Worm (Caenorhabditis elegans) whole organism, L2 larva: Measurements from ENCODE around the gene F58E2.5.

Experiments used
- C34F6.9 ChIP-seq: fragments of 150-350 bp; optimal IDR thresholded peaks from 2 replicates; lab custom pipeline; 2014; ENCODE audit warnings: missing biosample characterization, missing genetic modification characterization
- F13H6.1 ChIP-seq: sonication (generic microtip); optimal IDR thresholded peaks from 2 replicates; lab custom pipeline; 2016; ENCODE audit warnings: missing genetic modification characterization, missing compliant biosample characterization
- R02D3.7 ChIP-seq: fragments of 150-350 bp; optimal IDR thresholded peaks from 2 replicates; lab custom pipeline; 2014; ENCODE audit warnings: missing biosample characterization, missing genetic modification characterization
- ZK546.5 ChIP-seq: sonication (generic microtip); optimal IDR thresholded peaks from 2 replicates; lab custom pipeline; 2017; ENCODE audit warnings: missing biosample characterization, missing genetic modification characterization
- alr-1 ChIP-seq: fragments of 150-350 bp; optimal IDR thresholded peaks from 2 replicates; lab custom pipeline; 2014; ENCODE audit warnings: missing biosample characterization, missing genetic modification characterization
- aly-2 ChIP-seq: fragments of 150-350 bp; optimal IDR thresholded peaks from 2 replicates; lab custom pipeline; 2014; ENCODE audit warnings: missing biosample characterization, missing genetic modification characterization
- ama-1 ChIP-seq: fragments of 150-350 bp; optimal IDR thresholded peaks from 2 replicates; lab custom pipeline; 2018; ENCODE audit warnings: inconsistent platforms
- blmp-1 ChIP-seq: sonication (generic microtip); optimal IDR thresholded peaks from 2 replicates; lab custom pipeline; 2017; ENCODE audit warnings: missing genetic modification characterization, mild to moderate bottlenecking, missing compliant biosample characterization, antibody characterized with exemption, moderate library complexity; ENCODE audit not compliant: insufficient read depth
- ceh-82 ChIP-seq: fragments of 150-350 bp; optimal IDR thresholded peaks from 2 replicates; lab custom pipeline; 2014; ENCODE audit warnings: missing biosample characterization, missing genetic modification characterization
- crh-2 ChIP-seq: sonication (generic microtip); optimal IDR thresholded peaks from 2 replicates; lab custom pipeline; 2017; ENCODE audit warnings: missing biosample characterization, missing genetic modification characterization
- elt-3 ChIP-seq: sonication (generic microtip); optimal IDR thresholded peaks from 2 replicates; lab custom pipeline; 2017; ENCODE audit warnings: missing biosample characterization, missing genetic modification characterization
- fos-1 ChIP-seq: fragments of 150-350 bp; optimal IDR thresholded peaks from 2 replicates; lab custom pipeline; 2014; ENCODE audit warnings: missing biosample characterization, missing genetic modification characterization
- gmeb-1 ChIP-seq: fragments of 150-350 bp; optimal IDR thresholded peaks from 2 replicates; lab custom pipeline; 2014; ENCODE audit warnings: missing biosample characterization, missing genetic modification characterization
- lin-11 ChIP-seq: fragments of 150-350 bp; sonication (generic microtip); optimal IDR thresholded peaks from 2 replicates; lab custom pipeline; 2014; ENCODE audit warnings: missing biosample characterization, missing genetic modification characterization, inconsistent platforms, mixed read lengths
- lin-13 ChIP-seq: fragments of 150-350 bp; optimal IDR thresholded peaks from 2 replicates; lab custom pipeline; 2014; ENCODE audit warnings: missing biosample characterization, missing genetic modification reagents, missing genetic modification characterization
- lin-39 ChIP-seq: fragments of 150-350 bp; optimal IDR thresholded peaks from 2 replicates; lab custom pipeline; 2014; ENCODE audit warnings: missing biosample characterization, missing genetic modification reagents, missing genetic modification characterization
- lsy-2 ChIP-seq, 2 experiments: fragments of 150-350 bp in 1 of 2; sonication (generic microtip) in 1 of 2; optimal IDR thresholded peaks; 2 replicates each; lab custom pipeline; 2014 to 2017; ENCODE audit warnings: missing biosample characterization in 2 of 2, missing genetic modification characterization in 2 of 2
- mab-5 ChIP-seq: fragments of 150-350 bp; optimal IDR thresholded peaks from 2 replicates; lab custom pipeline; 2014; ENCODE audit warnings: missing biosample characterization, missing genetic modification characterization
- mbf-1 ChIP-seq: sonication (generic microtip); optimal IDR thresholded peaks from 2 replicates; lab custom pipeline; 2017; ENCODE audit warnings: missing biosample characterization, missing genetic modification characterization
- nhr-10 ChIP-seq: sonication (generic microtip); optimal IDR thresholded peaks from 2 replicates; lab custom pipeline; 2017; ENCODE audit warnings: missing biosample characterization, missing genetic modification characterization
- nhr-11 ChIP-seq: fragments of 150-350 bp; optimal IDR thresholded peaks from 2 replicates; lab custom pipeline; 2014; ENCODE audit warnings: missing biosample characterization, missing genetic modification characterization
- nhr-129 ChIP-seq: fragments of 150-350 bp; optimal IDR thresholded peaks from 2 replicates; lab custom pipeline; 2014; ENCODE audit warnings: missing biosample characterization, missing genetic modification characterization
- nhr-23 ChIP-seq: fragments of 150-350 bp; optimal IDR thresholded peaks from 2 replicates; lab custom pipeline; 2014; ENCODE audit warnings: missing biosample characterization, missing genetic modification reagents, missing genetic modification characterization
- nhr-237 ChIP-seq: fragments of 150-350 bp; optimal IDR thresholded peaks from 2 replicates; lab custom pipeline; 2014; ENCODE audit warnings: missing biosample characterization, missing genetic modification characterization
- nhr-6 ChIP-seq: fragments of 150-350 bp; optimal IDR thresholded peaks from 2 replicates; lab custom pipeline; 2014; ENCODE audit warnings: missing biosample characterization, missing genetic modification characterization
- nhr-77 ChIP-seq: fragments of 150-350 bp; optimal IDR thresholded peaks from 2 replicates; lab custom pipeline; 2014; ENCODE audit warnings: missing biosample characterization, missing genetic modification characterization
- peb-1 ChIP-seq: fragments of 150-350 bp; optimal IDR thresholded peaks from 2 replicates; lab custom pipeline; 2014; ENCODE audit warnings: missing biosample characterization, missing genetic modification characterization
- skn-1 ChIP-seq: sonication (generic microtip); optimal IDR thresholded peaks from 2 replicates; lab custom pipeline; 2017; ENCODE audit warnings: missing biosample characterization, missing genetic modification characterization
- sma-9 ChIP-seq, 2 experiments: fragments of 150-350 bp in 1 of 2; sonication (generic microtip) in 1 of 2; optimal IDR thresholded peaks; 2 replicates each; lab custom pipeline; 2014 to 2016; ENCODE audit warnings: missing genetic modification characterization in 2 of 2, mild to moderate bottlenecking in 1 of 2, missing biosample characterization in 1 of 2, missing compliant biosample characterization in 1 of 2, missing genetic modification reagents in 1 of 2, moderate library complexity in 1 of 2
- snpc-4 ChIP-seq: fragments of 150-350 bp; optimal IDR thresholded peaks from 2 replicates; lab custom pipeline; 2014; ENCODE audit warnings: missing biosample characterization, missing genetic modification characterization
- unc-39 ChIP-seq: fragments of 150-350 bp; optimal IDR thresholded peaks from 2 replicates; lab custom pipeline; 2014; ENCODE audit warnings: missing biosample characterization, missing genetic modification characterization
- unc-62 ChIP-seq: fragments of 150-350 bp; optimal IDR thresholded peaks from 2 replicates; lab custom pipeline; 2014; ENCODE audit warnings: missing biosample characterization, missing genetic modification reagents, missing genetic modification characterization
- zag-1 ChIP-seq: fragments of 150-350 bp; optimal IDR thresholded peaks from 2 replicates; lab custom pipeline; 2014; ENCODE audit warnings: missing biosample characterization, missing genetic modification characterization
- ztf-1 ChIP-seq: fragments of 200-800 bp; sonication (Bioruptor generic); conservative IDR thresholded peaks from 2 replicates; pipeline ENCODE4 v1.3.6; 2022; ENCODE audit warnings: missing genetic modification characterization, missing compliant biosample characterization
- ztf-11 ChIP-seq: sonication (generic microtip); optimal IDR thresholded peaks from 2 replicates; lab custom pipeline; 2017; ENCODE audit warnings: missing biosample characterization, missing genetic modification characterization
- ztf-4 ChIP-seq: fragments of 150-350 bp; optimal IDR thresholded peaks from 2 replicates; lab custom pipeline; 2014; ENCODE audit warnings: missing biosample characterization, missing genetic modification characterization

F58E2.5 gene

ce11 chrIV:3400941-3401340 is 43.8 kb upstream of the F58E2.5 start:
- TF ChIP-seq fos-1 (tag; lab: Kevin White, UChicago) (peak; percentile 63), unc-62 (GFP tag; lab: Kevin White, UChicago) (no peak), snpc-4 (tag; lab: Kevin White, UChicago) (no peak), gmeb-1 (tag; lab: Kevin White, UChicago) (peak; percentile 21)
- TF ChIP-seq, all 48 proteins: peak for 2

ce11 chrIV:3415383-3415782 is 29.3 kb upstream of the F58E2.5 start, which contains the start of gene lgc-9:
TSS of gene lgc-9 (plus strand) at chrIV:3415683.
- TF ChIP-seq ZK546.5 (no peak), lin-13 (GFP tag; lab: Kevin White, UChicago) (no peak), nhr-23 (tag; lab: Kevin White, UChicago) (no peak), lin-39 (tag; lab: Kevin White, UChicago) (no peak), blmp-1 (tag; lab: Kevin White, UChicago) (no peak), zag-1 (tag; lab: Kevin White, UChicago) (no peak), aly-2 (tag; lab: Kevin White, UChicago) (no peak), sma-9 (GFP tag; optimal IDR thresholded peaks at IDR 0.05; lab: Kevin White, UChicago) (no peak), sma-9 (tag; optimal IDR thresholded peaks at IDR 0.05; lab: Kevin White, UChicago) (no peak), ztf-11 (tag; lab: Kevin White, UChicago) (no peak), skn-1 (tag; lab: Kevin White, UChicago) (no peak), nhr-10 (tag; lab: Kevin White, UChicago) (no peak), ama-1 (lab: Kevin White, UChicago) (no peak), nhr-11 (tag; lab: Kevin White, UChicago) (no peak), mbf-1 (tag; lab: Kevin White, UChicago) (no peak)

- TF ChIP-seq nhr-6 (tag; lab: Kevin White, UChicago) = no peak
- TF ChIP-seq nhr-237 (tag; lab: Kevin White, UChicago) = no peak
- no peak for TF ChIP-seq ceh-82 (tag; lab: Kevin White, UChicago)
- TF ChIP-seq unc-62 (GFP tag; lab: Kevin White, UChicago) = no peak
- TF ChIP-seq ZK546.5 = no peak
- TF ChIP-seq R02D3.7 (tag; lab: Kevin White, UChicago) = no peak
- no peak for TF ChIP-seq crh-2 (tag; lab: Kevin White, UChicago)
- no peak for TF ChIP-seq C34F6.9 (tag; lab: Kevin White, UChicago)
These were observed 26.0 kb upstream of the F58E2.5 start for ce11 chrIV:3418741-3419140.

- TF ChIP-seq zag-1 (tag; lab: Kevin White, UChicago) (no peak), lin-11 (tag; lab: Kevin White, UChicago) (no peak), lsy-2 (tag; optimal IDR thresholded peaks at IDR 0.05; lab: Kevin White, UChicago) (no peak), unc-62 (GFP tag; lab: Kevin White, UChicago) (no peak), crh-2 (tag; lab: Kevin White, UChicago) (no peak), skn-1 (tag; lab: Kevin White, UChicago) (no peak), nhr-77 (tag; lab: Kevin White, UChicago) (no peak), unc-39 (tag; lab: Kevin White, UChicago) (no peak), nhr-6 (tag; lab: Kevin White, UChicago) (no peak), ztf-1 (no peak), peb-1 (no peak), lin-39 (tag; lab: Kevin White, UChicago) (no peak)
These were observed 22.2 kb upstream of the F58E2.5 start, which contains the start of gene C04C3.6 for ce11 chrIV:3422516-3422915. TSS of gene C04C3.6 (minus strand) at chrIV:3422616.

- no peak for TF ChIP-seq nhr-11 (tag; lab: Kevin White, UChicago)
- TF ChIP-seq mab-5 (tag; lab: Kevin White, UChicago) = no peak
- no peak for TF ChIP-seq F13H6.1 (tag; lab: Kevin White, UChicago)
- TF ChIP-seq alr-1 (tag; lab: Kevin White, UChicago) = no peak
- TF ChIP-seq aly-2 (tag; lab: Kevin White, UChicago) = no peak
- no peak for TF ChIP-seq elt-3 (tag; lab: Kevin White, UChicago)
- no peak for TF ChIP-seq zag-1 (tag; lab: Kevin White, UChicago)
- no peak for TF ChIP-seq unc-39 (tag; lab: Kevin White, UChicago)
- no peak for TF ChIP-seq mbf-1 (tag; lab: Kevin White, UChicago)
- no peak for TF ChIP-seq lsy-2 (tag; optimal IDR thresholded peaks at IDR 0.05; lab: Kevin White, UChicago)
- TF ChIP-seq nhr-10 (tag; lab: Kevin White, UChicago) = no peak
- no peak for TF ChIP-seq fos-1 (tag; lab: Kevin White, UChicago)
- no peak for TF ChIP-seq skn-1 (tag; lab: Kevin White, UChicago)
- TF ChIP-seq ztf-4 (tag; lab: Kevin White, UChicago) = no peak
- no peak for TF ChIP-seq ZK546.5
- TF ChIP-seq nhr-129 (tag; lab: Kevin White, UChicago) = no peak
- no peak for TF ChIP-seq sma-9 (GFP tag; optimal IDR thresholded peaks at IDR 0.05; lab: Kevin White, UChicago)
- no peak for TF ChIP-seq sma-9 (tag; optimal IDR thresholded peaks at IDR 0.05; lab: Kevin White, UChicago)
These were observed 16.2 kb upstream of the F58E2.5 start, which contains the start of the genes C04C3.9 and srz-60 for ce11 chrIV:3428434-3428950. TSS of gene C04C3.9 (minus strand) at chrIV:3428534. TSS of gene srz-60 (plus strand) at chrIV:3428900.
